Worm (Caenorhabditis elegans) whole organism, young adult: ENCODE measurements around the gene fbxa-22.

Source experiments
- B0035.1 ChIP-seq: sonication (generic microtip); optimal IDR thresholded peaks from 2 replicates; lab custom pipeline; 2016; ENCODE audit warnings: missing genetic modification characterization, mild to moderate bottlenecking, missing compliant biosample characterization, missing genotype, missing genetic modification reagents
- B0261.1 ChIP-seq: sonication (generic microtip); optimal IDR thresholded peaks from 2 replicates; lab custom pipeline; 2016; ENCODE audit warnings: mild to moderate bottlenecking, missing genetic modification characterization, moderate library complexity, missing compliant biosample characterization
- F22D6.2 ChIP-seq: sonication (generic microtip); optimal IDR thresholded peaks from 2 replicates; lab custom pipeline; 2016; ENCODE audit warnings: mild to moderate bottlenecking, missing genetic modification characterization, missing compliant biosample characterization
- efl-1 ChIP-seq: fragments of 150-350 bp; optimal IDR thresholded peaks from 2 replicates; lab custom pipeline; 2014; ENCODE audit warnings: missing biosample characterization, missing genetic modification reagents, missing genetic modification characterization
- ekl-4 ChIP-seq: fragments of 200-800 bp; sonication (Bioruptor generic); IDR thresholded peaks from 2 replicates; pipeline ENCODE4 v1.3.6; 2022; ENCODE audit warnings: missing genetic modification reagents, missing genetic modification characterization, missing compliant biosample characterization
- him-1 ChIP-seq: sonication (generic microtip); optimal IDR thresholded peaks from 2 replicates; lab custom pipeline; 2016; ENCODE audit warnings: missing genotype, missing genetic modification reagents, missing genetic modification characterization, missing compliant biosample characterization
- madf-6 ChIP-seq: fragments of 200-800 bp; sonication (Bioruptor generic); IDR thresholded peaks from 2 replicates; pipeline ENCODE4 v1.3.6; 2022; ENCODE audit warnings: missing genetic modification reagents, missing genetic modification characterization, missing compliant biosample characterization
- unc-62 ChIP-seq: fragments of 150-350 bp; optimal IDR thresholded peaks from 2 replicates; lab custom pipeline; 2014; ENCODE audit warnings: missing biosample characterization, missing genetic modification reagents, missing genetic modification characterization

DNA sequence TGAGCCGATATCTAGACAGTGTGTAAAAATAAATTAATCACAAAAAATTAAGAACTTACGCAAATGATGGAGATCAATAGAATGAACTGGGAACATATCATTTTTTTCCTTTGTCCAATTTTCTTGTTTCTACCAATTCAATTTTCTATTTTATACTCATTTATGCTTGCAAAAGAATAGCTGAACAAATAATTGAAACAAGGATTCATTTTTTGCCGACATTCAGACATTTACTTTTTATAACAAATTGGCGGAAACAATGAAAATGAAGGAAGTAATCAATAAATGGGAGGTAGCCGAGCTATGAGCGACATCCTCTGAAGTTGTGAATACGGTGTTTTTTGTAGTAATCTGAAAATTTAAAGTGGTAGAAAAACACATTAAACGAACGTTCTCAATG, 21.8 kb upstream of the fbxa-22 start, which contains the start of gene idpp-13:
- TF ChIP-seq efl-1 (GFP tag; lab: Kevin White, UChicago): no peak
- TF ChIP-seq B0035.1 (tag; lab: Kevin White, UChicago): no peak
- no peak for TF ChIP-seq unc-62 (GFP tag; lab: Kevin White, UChicago)
- TF ChIP-seq B0261.1 (tag; lab: Kevin White, UChicago): no peak
- TF ChIP-seq him-1 (tag; lab: Kevin White, UChicago): no peak
- no peak for TF ChIP-seq ekl-4
- no peak for TF ChIP-seq madf-6 (GFP tag; lab: Robert Waterston, UW)
- TF ChIP-seq F22D6.2 (tag; lab: Kevin White, UChicago): no peak
